Worm (Caenorhabditis elegans) whole organism, L2 larva: Measurements from ENCODE around the gene str-168.

ENCODE experiments used
- F13H6.1 ChIP-seq: sonication (generic microtip); optimal IDR thresholded peaks from 2 replicates; lab custom pipeline; 2016; ENCODE audit warnings: missing genetic modification characterization, missing compliant biosample characterization
- R02D3.7 ChIP-seq: fragments of 150-350 bp; optimal IDR thresholded peaks from 2 replicates; lab custom pipeline; 2014; ENCODE audit warnings: missing biosample characterization, missing genetic modification characterization
- ZK546.5 ChIP-seq: sonication (generic microtip); optimal IDR thresholded peaks from 2 replicates; lab custom pipeline; 2017; ENCODE audit warnings: missing biosample characterization, missing genetic modification characterization
- elt-1 ChIP-seq: fragments of 150-350 bp; optimal IDR thresholded peaks from 2 replicates; lab custom pipeline; 2014; ENCODE audit warnings: missing biosample characterization, missing genetic modification characterization
- elt-3 ChIP-seq: sonication (generic microtip); optimal IDR thresholded peaks from 2 replicates; lab custom pipeline; 2017; ENCODE audit warnings: missing biosample characterization, missing genetic modification characterization
- lin-39 ChIP-seq: fragments of 150-350 bp; optimal IDR thresholded peaks from 2 replicates; lab custom pipeline; 2014; ENCODE audit warnings: missing biosample characterization, missing genetic modification reagents, missing genetic modification characterization
- nhr-11 ChIP-seq: fragments of 150-350 bp; optimal IDR thresholded peaks from 2 replicates; lab custom pipeline; 2014; ENCODE audit warnings: missing biosample characterization, missing genetic modification characterization
- nhr-12 ChIP-seq: fragments of 150-350 bp; optimal IDR thresholded peaks from 2 replicates; lab custom pipeline; 2014; ENCODE audit warnings: missing biosample characterization, missing genetic modification characterization
- ztf-11 ChIP-seq: sonication (generic microtip); optimal IDR thresholded peaks from 2 replicates; lab custom pipeline; 2017; ENCODE audit warnings: missing biosample characterization, missing genetic modification characterization
- ztf-4 ChIP-seq: fragments of 150-350 bp; optimal IDR thresholded peaks from 2 replicates; lab custom pipeline; 2014; ENCODE audit warnings: missing biosample characterization, missing genetic modification characterization

DNA sequence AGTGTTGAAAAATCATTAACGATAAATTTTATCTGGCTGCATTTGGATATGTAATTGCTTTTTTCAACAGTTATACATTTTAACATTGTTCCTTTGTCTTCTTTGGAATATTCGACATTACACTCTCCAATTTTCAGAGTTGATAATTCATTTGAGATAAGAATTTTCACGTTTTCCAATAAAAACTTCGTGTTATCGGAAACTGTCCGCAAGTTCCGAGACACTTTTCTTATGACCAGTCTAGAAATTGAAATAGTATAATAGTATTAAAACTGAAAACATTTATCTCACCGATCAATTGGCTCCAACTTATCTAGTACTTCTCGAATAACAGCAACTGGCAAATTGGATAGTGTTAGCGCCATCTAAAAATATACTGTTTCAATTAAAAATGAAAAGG is 1.1 kb upstream of the str-168 start, which contains the start of gene fbxa-86:
- TF ChIP-seq R02D3.7 (tag; lab: Kevin White, UChicago) (no peak), lin-39 (tag; lab: Kevin White, UChicago) (no peak), ztf-11 (tag; lab: Kevin White, UChicago) (no peak), ZK546.5 (no peak), nhr-11 (tag; lab: Kevin White, UChicago) (no peak), elt-1 (tag; lab: Kevin White, UChicago) (no peak), nhr-12 (tag; lab: Kevin White, UChicago) (no peak), ztf-4 (tag; lab: Kevin White, UChicago) (no peak), elt-3 (tag; lab: Kevin White, UChicago) (no peak), F13H6.1 (no peak)
